Fruit fly (Drosophila melanogaster): ENCODE data around the gene out.

The out gene

DNA sequence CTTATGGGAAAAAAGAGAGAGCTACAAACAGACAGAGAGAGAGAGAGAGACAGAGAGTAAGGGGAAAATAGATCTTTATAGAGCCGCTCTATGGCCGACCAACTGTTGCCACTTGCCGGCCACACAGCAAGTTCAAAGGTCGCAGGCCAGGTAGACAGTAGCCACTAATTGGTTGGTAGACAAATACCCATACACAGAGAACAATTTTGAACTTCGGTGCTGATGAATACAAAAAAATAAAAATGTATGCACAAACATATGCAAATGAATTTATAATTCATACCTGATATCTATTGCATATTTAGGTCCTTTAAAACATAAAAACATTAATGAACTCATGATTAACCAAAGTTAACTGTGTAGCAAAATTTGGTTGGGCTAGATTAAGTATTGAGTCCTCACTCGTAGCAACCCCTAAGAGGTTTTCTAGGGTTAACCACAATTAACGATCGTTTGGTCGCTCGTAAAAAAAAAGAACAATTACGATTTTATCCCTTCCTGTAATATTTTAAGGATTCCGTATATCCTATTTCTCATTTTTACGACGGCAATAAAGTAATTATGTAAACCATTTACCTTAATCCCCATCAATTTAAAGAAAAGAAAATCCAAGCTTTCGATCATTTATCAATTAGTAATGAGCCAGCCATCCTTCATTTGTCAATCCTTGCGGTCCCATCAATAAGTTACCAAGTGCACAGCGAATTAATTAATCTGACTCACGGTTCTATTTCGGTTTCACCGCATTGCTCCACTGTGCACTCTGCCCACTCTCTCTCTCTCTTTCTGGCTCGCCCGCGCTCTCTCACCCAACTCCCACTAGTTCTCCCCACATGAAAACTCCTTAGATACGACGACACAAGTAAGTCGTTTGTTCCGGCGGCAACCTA lies 1.3 kb upstream of the out start (continued):
- TF ChIP-seq CG9817 (tag; optimal IDR thresholded peaks at IDR 0.05) (no peak), slp2 (GFP tag; optimal IDR thresholded peaks at IDR 0.05) (no peak), CG8765 (GFP tag; IDR thresholded peaks at IDR 0.05) (peak; percentile 75), D19A (tag; optimal IDR thresholded peaks at IDR 0.05) (no peak), cato (GFP tag; optimal IDR thresholded peaks at IDR 0.05; ENCODE audit: borderline replicate concordance) (no peak)

DNA sequence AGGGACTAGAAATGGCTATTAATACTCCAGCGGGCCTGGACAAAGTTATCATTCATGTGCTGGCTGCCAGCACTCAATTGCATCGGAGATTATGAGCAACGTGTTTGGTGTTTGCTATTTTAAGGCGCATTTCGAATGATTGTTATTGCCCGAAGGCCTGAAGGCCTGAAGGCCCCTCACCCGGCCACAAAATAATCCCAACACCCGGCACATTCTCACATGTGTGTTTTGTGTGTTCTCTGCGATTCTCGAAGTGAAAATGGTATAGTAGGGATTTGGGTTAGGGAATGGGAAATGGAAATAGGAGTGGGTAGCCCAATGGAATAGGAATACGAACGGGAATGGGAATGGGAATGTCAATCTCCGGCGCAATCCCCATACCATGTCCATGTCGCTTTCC lies 3.0 kb downstream of the out start:
- TF ChIP-seq twi (tag; optimal IDR thresholded peaks at IDR 0.05) (peak; percentile 91), CG7556 (GFP tag; optimal IDR thresholded peaks at IDR 0.05) (no peak), cad (GFP tag; optimal IDR thresholded peaks at IDR 0.05) (no peak)

DNA sequence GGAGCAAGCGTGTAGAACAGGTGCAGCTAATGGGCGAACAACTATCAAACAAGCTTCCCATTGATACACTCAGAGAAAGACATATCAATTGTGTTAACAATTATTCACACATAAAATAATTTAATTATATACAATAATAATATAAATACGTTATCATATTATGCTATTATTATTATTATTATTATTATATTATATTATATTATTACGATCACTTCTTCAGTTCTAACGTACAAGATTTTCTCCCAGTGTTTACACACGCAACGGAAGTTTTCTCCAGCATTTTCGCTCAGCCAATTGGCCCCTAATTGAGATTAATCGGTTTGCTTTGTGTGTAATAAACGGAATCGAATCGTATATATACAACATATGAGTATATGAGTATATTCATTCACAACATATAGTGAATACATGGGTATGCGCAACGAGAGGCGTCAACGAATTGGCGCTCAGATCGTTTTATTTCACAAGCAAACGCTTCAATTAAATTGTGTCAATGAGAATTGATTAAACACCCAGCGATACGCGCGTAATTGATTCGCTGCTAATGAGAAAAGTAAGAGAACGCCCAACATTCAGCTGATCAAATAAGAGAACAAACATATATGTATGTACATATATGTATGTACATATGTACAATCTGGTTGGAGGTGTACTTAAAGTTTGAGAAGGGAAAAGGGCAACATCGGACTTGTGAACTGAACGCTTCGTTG lies 4.7 kb downstream of the out start:
- TF ChIP-seq sc (optimal IDR thresholded peaks at IDR 0.05) (no peak), sc (GFP tag; optimal IDR thresholded peaks at IDR 0.05) (peak; percentile 13), CG10321 (GFP tag; IDR thresholded peaks at IDR 0.05) (no peak), NfI (GFP tag; optimal IDR thresholded peaks at IDR 0.05) (peak; percentile 50), CG32772 (GFP tag; IDR thresholded peaks at IDR 0.05) (peak; percentile 74), Aef1 (GFP tag; IDR thresholded peaks at IDR 0.05) (peak; percentile 17; the same call in 1 of the 3 replicates), CG16813 (GFP tag; IDR thresholded peaks at IDR 0.05; ENCODE audit: partially characterized antibody) (no peak), CG43689 (GFP tag; IDR thresholded peaks at IDR 0.05) (no peak), CG18619 (GFP tag; optimal IDR thresholded peaks at IDR 0.05) (peak; percentile 50), lola (GFP tag; optimal IDR thresholded peaks at IDR 0.05) (peak in 1 of 3 experiments; percentile 44), pzg (GFP tag; optimal IDR thresholded peaks at IDR 0.05) (no peak), Mes4 (GFP tag; optimal IDR thresholded peaks at IDR 0.05) (no peak), trh (GFP tag; optimal IDR thresholded peaks at IDR 0.05) (no peak), CG12071 (GFP tag; optimal IDR thresholded peaks at IDR 0.05) (no peak), bowl (GFP tag; IDR thresholded peaks at IDR 0.05) (no peak), sens (GFP tag) (no peak), unpg (GFP tag; optimal IDR thresholded peaks at IDR 0.05) (peak; percentile 77), CG14014 (GFP tag; IDR thresholded peaks at IDR 0.05) (0 out of 2 replicates have a peak, but pooled peaks have one; percentile 39), fd102C (GFP tag; optimal IDR thresholded peaks at IDR 0.05) (no peak), br (optimal IDR thresholded peaks at IDR 0.05) (no peak), CG2678 (tag; optimal IDR thresholded peaks at IDR 0.05) (peak; percentile 81), tap (tag; optimal IDR thresholded peaks at IDR 0.05) (peak; percentile 63), CG30020 (tag; optimal IDR thresholded peaks at IDR 0.05) (peak; percentile 13), tgo (GFP tag; IDR thresholded peaks at IDR 0.05) (peak; percentile 69), Rfx (GFP tag; IDR thresholded peaks at IDR 0.05) (peak; percentile 53), CG34422 (GFP tag; IDR thresholded peaks at IDR 0.05) (0 out of 3 replicates have a peak, but pooled peaks have one; percentile 24), esg (GFP tag; conservative IDR thresholded peaks at IDR 0.05) (peak; percentile 21; the same call in 1 of the 2 replicates), hkb (optimal IDR thresholded peaks at IDR 0.05) (no peak), hkb (GFP tag; IDR thresholded peaks at IDR 0.05) (peak; percentile 70), Hand (GFP tag; optimal IDR thresholded peaks at IDR 0.05) (peak; percentile 71), CG7839 (tag; optimal IDR thresholded peaks at IDR 0.05) (peak; percentile 77), CG30403 (GFP tag; optimal IDR thresholded peaks at IDR 0.05) (peak; percentile 23), schlank (tag; optimal IDR thresholded peaks at IDR 0.05) (no peak), CG3838 (GFP tag; optimal IDR thresholded peaks at IDR 0.05) (no peak), CG7963 (GFP tag; IDR thresholded peaks at IDR 0.05; ENCODE audit: partially characterized antibody) (no peak), tio (GFP tag; optimal IDR thresholded peaks at IDR 0.05) (no peak), Ssrp (tag; optimal IDR thresholded peaks at IDR 0.05) (peak; percentile 54)

Data from whole organism, embryonic.